Fruit fly (Drosophila melanogaster) whole organism, prepupa: ENCODE results near the gene dUTPase.

Source experiments
- Blimp-1 ChIP-seq: fragments of 200-800 bp; sonication (Bioruptor generic); optimal IDR thresholded peaks from 3 replicates; lab custom pipeline; 2017; ENCODE audit warnings: missing biosample characterization, missing genetic modification characterization, mild to moderate bottlenecking, moderate library complexity, missing genetic modification reagents
- CG10631 ChIP-seq: fragments of 200-800 bp; sonication (Bioruptor generic); optimal IDR thresholded peaks from 2 replicates; lab custom pipeline; 2016; ENCODE audit warnings: missing biosample characterization, missing genetic modification characterization
- CG10669 ChIP-seq: fragments of 200-800 bp; sonication (Bioruptor generic); optimal IDR thresholded peaks from 3 replicates; lab custom pipeline; 2018; ENCODE audit warnings: missing biosample characterization, mild to moderate bottlenecking, missing genetic modification characterization, moderate library complexity
- CG11294 ChIP-seq: fragments of 200-800 bp; sonication (Bioruptor generic); IDR thresholded peaks from 2 replicates; pipeline ENCODE4 v1.3.6; 2022; ENCODE audit warnings: missing biosample characterization, missing genetic modification characterization
- CG11762 ChIP-seq: fragments of 200-800 bp; sonication (Bioruptor generic); optimal IDR thresholded peaks from 3 replicates; lab custom pipeline; 2016; ENCODE audit warnings: missing biosample characterization, missing genetic modification characterization; ENCODE audit not compliant: insufficient read depth
- CG11902 ChIP-seq: fragments of 200-800 bp; sonication (Bioruptor generic); optimal IDR thresholded peaks from 3 replicates; lab custom pipeline; 2016; ENCODE audit warnings: missing biosample characterization, missing genetic modification characterization
- CG15336 ChIP-seq: fragments of 200-800 bp; sonication (Bioruptor generic); IDR thresholded peaks from 2 replicates; pipeline ENCODE4 v1.3.6; 2022; ENCODE audit warnings: missing biosample characterization, missing genetic modification characterization
- CG1621 ChIP-seq: fragments of 200-800 bp; sonication (Bioruptor generic); optimal IDR thresholded peaks from 3 replicates; lab custom pipeline; 2018; ENCODE audit warnings: missing biosample characterization, mild to moderate bottlenecking, missing genetic modification characterization
- CG16779 ChIP-seq: fragments of 200-800 bp; sonication (Bioruptor generic); optimal IDR thresholded peaks from 3 replicates; lab custom pipeline; 2017; ENCODE audit warnings: missing biosample characterization, mild to moderate bottlenecking, missing genetic modification characterization
- CG31627 ChIP-seq: fragments of 200-800 bp; sonication (Bioruptor generic); optimal IDR thresholded peaks from 3 replicates; lab custom pipeline; 2016; ENCODE audit warnings: missing biosample characterization, missing genetic modification characterization
- CG34406 ChIP-seq: fragments of 200-800 bp; sonication (Bioruptor generic); optimal IDR thresholded peaks from 3 replicates; lab custom pipeline; 2016; ENCODE audit warnings: missing biosample characterization, missing genetic modification characterization
- CG3919 ChIP-seq: fragments of 200-800 bp; sonication (Bioruptor generic); optimal IDR thresholded peaks from 3 replicates; lab custom pipeline; 2016; ENCODE audit warnings: missing biosample characterization, missing genetic modification characterization
- CG4318 ChIP-seq: fragments of 200-800 bp; sonication (Bioruptor generic); optimal IDR thresholded peaks from 3 replicates; lab custom pipeline; 2017; ENCODE audit warnings: missing biosample characterization, mild to moderate bottlenecking, missing genetic modification characterization
- CG6163 ChIP-seq: fragments of 200-800 bp; sonication (Bioruptor generic); IDR thresholded peaks from 3 replicates; pipeline ENCODE4 v1.3.6; 2022; ENCODE audit warnings: missing biosample characterization, missing genetic modification characterization
- CG6792 ChIP-seq: fragments of 200-800 bp; sonication (Bioruptor generic); optimal IDR thresholded peaks from 3 replicates; lab custom pipeline; 2016; ENCODE audit warnings: missing biosample characterization, missing genetic modification characterization
- CG6854 ChIP-seq: fragments of 200-800 bp; sonication (Bioruptor generic); optimal IDR thresholded peaks from 2 replicates; lab custom pipeline; 2017; ENCODE audit warnings: missing biosample characterization, mild to moderate bottlenecking, missing genetic modification characterization
- CG7368 ChIP-seq: fragments of 200-800 bp; sonication (Bioruptor generic); optimal IDR thresholded peaks from 3 replicates; lab custom pipeline; 2016; ENCODE audit warnings: missing biosample characterization, missing genetic modification characterization
- CG8319 ChIP-seq: fragments of 200-800 bp; sonication (Bioruptor generic); optimal IDR thresholded peaks from 3 replicates; lab custom pipeline; 2016; ENCODE audit warnings: missing biosample characterization, missing genetic modification characterization
- CG9139 ChIP-seq: fragments of 200-800 bp; sonication (Bioruptor generic); optimal IDR thresholded peaks from 3 replicates; lab custom pipeline; 2017; ENCODE audit warnings: missing biosample characterization, mild to moderate bottlenecking, missing genetic modification characterization
- Eip78C ChIP-seq: fragments of 200-800 bp; sonication (Bioruptor generic); peaks from one replicate; lab custom pipeline; 2016; ENCODE audit warnings: missing biosample characterization, missing genetic modification characterization
- Eip93F ChIP-seq: fragments of 200-800 bp; sonication (Bioruptor generic); optimal IDR thresholded peaks from 2 replicates; lab custom pipeline; 2016; ENCODE audit warnings: missing biosample characterization, mild to moderate bottlenecking, missing genetic modification characterization
- Ets96B ChIP-seq: fragments of 200-800 bp; optimal IDR thresholded peaks from 2 replicates; lab custom pipeline; 2019; ENCODE audit warnings: missing biosample characterization, mild to moderate bottlenecking, missing genetic modification characterization, moderate library complexity
- Gug ChIP-seq: fragments of 200-800 bp; sonication (Bioruptor generic); IDR thresholded peaks from 2 replicates; pipeline ENCODE4 v1.3.6; 2022; ENCODE audit warnings: missing biosample characterization, missing genetic modification characterization
- Hr38 ChIP-seq: sonication (Bioruptor generic); optimal IDR thresholded peaks from 2 replicates; lab custom pipeline; 2016; ENCODE audit warnings: missing biosample characterization, missing genetic modification characterization
- Hr39 ChIP-seq: fragments of 200-800 bp; sonication (Bioruptor generic); optimal IDR thresholded peaks from 2 replicates; lab custom pipeline; 2016; ENCODE audit warnings: missing biosample characterization, missing genetic modification characterization
- Hr4 ChIP-seq: fragments of 200-800 bp; sonication (Bioruptor generic); optimal IDR thresholded peaks from 3 replicates; lab custom pipeline; 2016; ENCODE audit warnings: missing biosample characterization, missing genetic modification characterization
- Lpt ChIP-seq: fragments of 200-800 bp; sonication (Bioruptor generic); optimal IDR thresholded peaks from 3 replicates; lab custom pipeline; 2016; ENCODE audit warnings: missing biosample characterization, missing genetic modification characterization
- Met ChIP-seq: fragments of 200-800 bp; sonication (Bioruptor generic); optimal IDR thresholded peaks from 3 replicates; lab custom pipeline; 2016; ENCODE audit warnings: missing biosample characterization, missing genetic modification characterization
- OdsH ChIP-seq: fragments of 200-800 bp; sonication (Bioruptor generic); optimal IDR thresholded peaks from 3 replicates; lab custom pipeline; 2016; ENCODE audit warnings: missing biosample characterization, missing genetic modification characterization
- Sox102F ChIP-seq: fragments of 200-800 bp; sonication (Bioruptor generic); optimal IDR thresholded peaks from 2 replicates; lab custom pipeline; 2016; ENCODE audit warnings: missing biosample characterization, mild to moderate bottlenecking, missing genetic modification characterization
- Sox15 ChIP-seq: fragments of 200-800 bp; sonication (Bioruptor generic); optimal IDR thresholded peaks from 3 replicates; lab custom pipeline; 2016; ENCODE audit warnings: missing biosample characterization, missing genetic modification characterization
- achi ChIP-seq: fragments of 200-800 bp; sonication (Bioruptor generic); optimal IDR thresholded peaks from 3 replicates; lab custom pipeline; 2016; ENCODE audit warnings: missing biosample characterization, missing genetic modification characterization
- cyc ChIP-seq: fragments of 200-800 bp; sonication (Bioruptor generic); optimal IDR thresholded peaks from 3 replicates; lab custom pipeline; 2016; ENCODE audit warnings: missing biosample characterization, missing genetic modification characterization
- dac ChIP-seq: fragments of 200-800 bp; sonication (Bioruptor generic); optimal IDR thresholded peaks from 2 replicates; lab custom pipeline; 2017; ENCODE audit warnings: missing biosample characterization, mild to moderate bottlenecking, missing genetic modification characterization
- eg ChIP-seq: fragments of 200-800 bp; sonication (Bioruptor generic); IDR thresholded peaks from 3 replicates; pipeline ENCODE4 v1.3.6; 2022; ENCODE audit warnings: missing biosample characterization, missing genetic modification characterization
- fd59A ChIP-seq: fragments of 200-800 bp; sonication (Bioruptor generic); optimal IDR thresholded peaks from 2 replicates; lab custom pipeline; 2017; ENCODE audit warnings: missing biosample characterization, mild to moderate bottlenecking, missing genetic modification characterization, missing genetic modification reagents
- fd85E ChIP-seq: fragments of 200-800 bp; sonication (Bioruptor generic); optimal IDR thresholded peaks from 3 replicates; lab custom pipeline; 2016; ENCODE audit warnings: missing biosample characterization, missing genetic modification characterization
- fkh ChIP-seq: fragments of 200-800 bp; sonication (Bioruptor generic); optimal IDR thresholded peaks from 3 replicates; lab custom pipeline; 2017; ENCODE audit warnings: missing biosample characterization, mild to moderate bottlenecking, missing genetic modification characterization, moderate library complexity
- lz ChIP-seq: fragments of 200-800 bp; sonication (Bioruptor generic); optimal IDR thresholded peaks from 3 replicates; lab custom pipeline; 2016; ENCODE audit warnings: missing biosample characterization, missing genetic modification characterization
- pdm3 ChIP-seq: fragments of 200-800 bp; sonication (Bioruptor generic); optimal IDR thresholded peaks from 3 replicates; lab custom pipeline; 2016; ENCODE audit warnings: missing biosample characterization, missing genetic modification characterization
- salr ChIP-seq, 2 experiments: fragments of 200-800 bp; sonication (Bioruptor generic); optimal IDR thresholded peaks; 3 replicates each; lab custom pipeline; 2016 to 2018; ENCODE audit warnings: missing biosample characterization in 2 of 2, missing genetic modification characterization in 2 of 2, mild to moderate bottlenecking in 1 of 2
- spab ChIP-seq: fragments of 200-800 bp; sonication (Bioruptor generic); optimal IDR thresholded peaks from 2 replicates; lab custom pipeline; 2017; ENCODE audit warnings: missing biosample characterization, mild to moderate bottlenecking, missing genetic modification characterization, missing genetic modification reagents
- ss ChIP-seq, 2 experiments: fragments of 200-800 bp; sonication (Bioruptor generic); optimal IDR thresholded peaks; 2 replicates in 1 of 2; 3 replicates in 1 of 2; lab custom pipeline; 2017 to 2018; ENCODE audit warnings: mild to moderate bottlenecking in 2 of 2, missing biosample characterization in 2 of 2, missing genetic modification characterization in 2 of 2, moderate library complexity in 1 of 2
- svp ChIP-seq: fragments of 200-800 bp; sonication (Bioruptor generic); peaks from one replicate; lab custom pipeline; 2016; ENCODE audit warnings: missing biosample characterization, missing genetic modification characterization
- topi ChIP-seq: fragments of 200-800 bp; sonication (Bioruptor generic); optimal IDR thresholded peaks from 3 replicates; lab custom pipeline; 2016; ENCODE audit warnings: missing biosample characterization, missing genetic modification characterization
- vri ChIP-seq: fragments of 200-800 bp; sonication (Bioruptor generic); optimal IDR thresholded peaks from 3 replicates; lab custom pipeline; 2016; ENCODE audit warnings: missing biosample characterization, mild to moderate bottlenecking, missing genetic modification characterization

The dUTPase gene

DNA sequence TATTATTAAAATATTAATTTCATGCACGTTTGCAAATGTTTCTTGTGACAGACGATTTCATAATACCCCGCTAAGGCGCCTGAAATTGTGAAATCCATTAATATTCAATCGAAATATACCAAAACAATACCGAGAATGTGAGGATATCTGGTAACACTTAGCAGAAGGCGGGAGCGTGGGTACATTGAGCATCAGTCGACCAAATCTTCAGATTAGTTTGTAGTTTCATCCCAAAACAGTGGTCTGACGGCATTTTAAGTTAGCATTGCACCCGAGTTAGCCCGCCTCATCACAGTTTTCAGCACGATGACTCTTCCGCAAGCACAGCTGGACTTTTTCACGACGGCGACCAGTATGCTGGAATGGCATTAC lies 6.5 kb upstream of the dUTPase start, which contains the start of gene Nup154:
Gene Nup154 (plus strand): TSS at position 147 of the 372 bp plus-strand sequence.
- TF ChIP-seq Eip93F (GFP tag; lab: Kevin White, UChicago): no peak
- no peak for TF ChIP-seq Hr39 (GFP tag; lab: Kevin White, UChicago)
- TF ChIP-seq CG6854 (GFP tag; lab: Kevin White, UChicago): peak; percentile 23

dm6 chr2L:11014018-11014611 lies 3.0 kb downstream of the dUTPase start:
- TF ChIP-seq Blimp-1 (no peak), CG11902 (GFP tag; lab: Kevin White, UChicago) (no peak), Hr4 (GFP tag; lab: Kevin White, UChicago) (no peak), CG6854 (GFP tag; lab: Kevin White, UChicago) (no peak)

dm6 chr2L:11014671-11015070 lies 3.6 kb downstream of the dUTPase start:
- TF ChIP-seq Blimp-1 (no peak), topi (GFP tag; lab: Kevin White, UChicago) (peak; percentile 24), svp (GFP tag; lab: Kevin White, UChicago) (no peak), CG3919 (GFP tag; lab: Kevin White, UChicago) (peak; percentile 20), Gug (GFP tag; lab: Robert Waterston, UW) (no peak), CG11902 (GFP tag; lab: Kevin White, UChicago) (no peak), fkh (GFP tag; lab: Kevin White, UChicago) (no peak), Eip93F (GFP tag; lab: Kevin White, UChicago) (no peak), cyc (no peak), spab (GFP tag; lab: Kevin White, UChicago) (peak; percentile 37), CG34406 (GFP tag; lab: Kevin White, UChicago) (peak; percentile 48), Hr4 (GFP tag; lab: Kevin White, UChicago) (peak; percentile 51), pdm3 (GFP tag; lab: Kevin White, UChicago) (no peak), Ets96B (tag; lab: Kevin White, UChicago) (peak; percentile 58), ss (GFP tag; optimal IDR thresholded peaks at IDR 0.05; lab: Kevin White, UChicago) (peak; percentile 37 to 42), Eip78C (GFP tag; lab: Kevin White, UChicago) (peak; percentile 86), fd85E (no peak), Sox102F (GFP tag; lab: Kevin White, UChicago) (no peak), CG9139 (GFP tag; lab: Kevin White, UChicago) (no peak), Lpt (GFP tag; lab: Kevin White, UChicago) (peak; percentile 37), CG6163 (GFP tag; lab: Robert Waterston, UW) (peak; percentile 20; the same call in 1 of the 3 replicates), CG11762 (GFP tag; lab: Kevin White, UChicago) (no peak), CG7368 (GFP tag; lab: Kevin White, UChicago) (no peak), CG15336 (GFP tag; lab: Robert Waterston, UW) (peak; percentile 60), CG31627 (no peak), Sox15 (GFP tag; lab: Kevin White, UChicago) (no peak), lz (GFP tag; lab: Kevin White, UChicago) (no peak), vri (GFP tag; lab: Kevin White, UChicago) (no peak), CG11294 (GFP tag; lab: Robert Waterston, UW) (no peak), OdsH (peak; percentile 49), fd59A (peak; percentile 21), CG6792 (GFP tag; lab: Kevin White, UChicago) (peak; percentile 40), Met (GFP tag; lab: Kevin White, UChicago) (peak; percentile 51), CG10669 (GFP tag; lab: Kevin White, UChicago) (peak; percentile 32), CG8319 (GFP tag; lab: Kevin White, UChicago) (no peak), achi (GFP tag; lab: Kevin White, UChicago) (peak; percentile 66), CG10631 (GFP tag; lab: Kevin White, UChicago) (peak; percentile 60), CG16779 (no peak), dac (GFP tag; lab: Kevin White, UChicago) (no peak), CG1621 (tag; lab: Kevin White, UChicago) (no peak), CG4318 (no peak), eg (no peak), salr (GFP tag; optimal IDR thresholded peaks at IDR 0.05; lab: Kevin White, UChicago) (no peak), Hr38 (GFP tag; lab: Kevin White, UChicago) (no peak), Hr39 (GFP tag; lab: Kevin White, UChicago) (no peak)
